Worm (Caenorhabditis elegans): ENCODE results near the gene srbc-42.

DNA sequence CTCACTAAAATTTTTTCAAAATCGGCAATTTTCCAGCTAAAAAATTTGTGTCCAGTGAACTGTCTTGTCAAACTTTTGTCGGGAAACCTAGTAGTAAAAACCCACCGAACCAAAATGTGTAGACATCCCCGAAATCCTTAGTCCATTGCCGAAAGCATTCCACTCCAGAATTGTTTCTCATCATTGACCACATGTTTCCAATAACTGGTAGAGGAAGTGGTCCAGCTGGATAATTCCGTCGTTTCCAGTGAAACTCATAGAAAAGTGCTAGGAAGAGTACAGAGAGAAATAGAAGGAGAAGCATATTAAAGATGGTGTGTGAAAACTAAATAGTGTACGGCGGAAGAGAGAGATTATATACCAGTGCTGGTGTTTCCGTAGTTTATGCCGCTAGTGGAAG, 13.1 kb upstream of the srbc-42 start, which contains the start of gene cyp-33C12:
- TF ChIP-seq ref-1 (GFP tag; conservative IDR thresholded peaks at IDR 0.05) (no peak), cog-1 (tag; optimal IDR thresholded peaks at IDR 0.05) (no peak), ztf-23 (GFP tag; IDR thresholded peaks at IDR 0.05) (no peak), med-1 (GFP tag; optimal IDR thresholded peaks at IDR 0.05; ENCODE audit: insufficient read depth) (no peak), ztf-29 (GFP tag; IDR thresholded peaks at IDR 0.05) (no peak), tab-1 (GFP tag; IDR thresholded peaks at IDR 0.05) (no peak), klf-2 (GFP tag; conservative IDR thresholded peaks at IDR 0.05) (no peak), flt-1 (GFP tag; IDR thresholded peaks at IDR 0.05) (no peak)
